Worm (Caenorhabditis elegans) whole organism, L3 larva: Measurements from ENCODE around the gene fubl-1.

Experiments used
- jun-1 ChIP-seq: fragments of 150-350 bp; optimal IDR thresholded peaks from 2 replicates; lab custom pipeline; 2014; ENCODE audit warnings: missing biosample characterization, missing genetic modification reagents, missing genetic modification characterization
- lin-39 ChIP-seq: fragments of 150-350 bp; optimal IDR thresholded peaks from 2 replicates; lab custom pipeline; 2018; ENCODE audit warnings: missing biosample characterization, missing genetic modification reagents, missing genetic modification characterization
- nhr-12 ChIP-seq: fragments of 150-350 bp; optimal IDR thresholded peaks from 2 replicates; lab custom pipeline; 2014; ENCODE audit warnings: missing biosample characterization, missing genetic modification characterization

ce11 chrV:10246967-10247366 lies 8.3 kb upstream of the fubl-1 start:
- TF ChIP-seq lin-39 (peak; percentile 13), nhr-12 (tag; lab: Kevin White, UChicago) (no peak), jun-1 (tag; lab: Kevin White, UChicago) (no peak)
